Fruit fly (Drosophila melanogaster) whole organism, embryonic: ENCODE measurements around the gene RpS14a.

Source experiments
- BtbVII ChIP-seq: fragments of 200-800 bp; sonication (Bioruptor generic); optimal IDR thresholded peaks from 3 replicates; lab custom pipeline; 2017; ENCODE audit warnings: missing biosample characterization, mild to moderate bottlenecking, missing genetic modification characterization
- Bteb2 ChIP-seq: fragments of 200-800 bp; sonication (Bioruptor generic); optimal IDR thresholded peaks from 2 replicates; lab custom pipeline; 2016; ENCODE audit warnings: missing biosample characterization, missing genetic modification characterization
- C15 ChIP-seq: fragments of 200-800 bp; sonication (Bioruptor generic); IDR thresholded peaks from 3 replicates; pipeline ENCODE4 v1.3.6; 2022; ENCODE audit warnings: missing biosample characterization, missing genetic modification characterization
- CG10267 ChIP-seq: fragments of 200-800 bp; sonication (Bioruptor generic); optimal IDR thresholded peaks from 2 replicates; lab custom pipeline; 2018; ENCODE audit warnings: missing biosample characterization, mild to moderate bottlenecking, missing genetic modification characterization, moderate library complexity
- CG10274 ChIP-seq: fragments of 200-800 bp; sonication (Bioruptor generic); optimal IDR thresholded peaks from 3 replicates; lab custom pipeline; 2017; ENCODE audit warnings: missing biosample characterization, mild to moderate bottlenecking, missing genetic modification characterization
- CG10565 ChIP-seq: fragments of 200-800 bp; sonication (Bioruptor generic); optimal IDR thresholded peaks from 3 replicates; lab custom pipeline; 2016; ENCODE audit warnings: missing biosample characterization, mild to moderate bottlenecking, missing genetic modification characterization
- CG11560 ChIP-seq: fragments of 200-800 bp; sonication (Bioruptor generic); IDR thresholded peaks from 3 replicates; pipeline ENCODE4 v1.3.6; 2022; ENCODE audit warnings: missing biosample characterization, missing genetic modification characterization
- CG12391 ChIP-seq: fragments of 200-800 bp; sonication (Bioruptor generic); optimal IDR thresholded peaks from 3 replicates; lab custom pipeline; 2018; ENCODE audit warnings: missing biosample characterization, mild to moderate bottlenecking, missing genetic modification characterization, moderate library complexity
- CG12659 ChIP-seq: fragments of 200-800 bp; sonication (Bioruptor generic); optimal IDR thresholded peaks from 3 replicates; lab custom pipeline; 2017; ENCODE audit warnings: mild to moderate bottlenecking, missing biosample characterization, missing genetic modification reagents, missing genetic modification characterization
- CG13424 ChIP-seq: fragments of 200-800 bp; sonication (Bioruptor generic); optimal IDR thresholded peaks from 2 replicates; lab custom pipeline; 2019; ENCODE audit warnings: missing biosample characterization, mild to moderate bottlenecking, missing genetic modification characterization, moderate library complexity
- CG14014 ChIP-seq: fragments of 200-800 bp; sonication (Bioruptor generic); IDR thresholded peaks from 2 replicates; pipeline ENCODE4 v1.3.6; 2022; ENCODE audit warnings: missing biosample characterization, missing genetic modification characterization
- CG14860 ChIP-seq: fragments of 200-800 bp; sonication (Bioruptor generic); IDR thresholded peaks from 3 replicates; pipeline ENCODE4 v1.3.6; 2022; ENCODE audit warnings: missing biosample characterization, missing genetic modification characterization; ENCODE audit not compliant: partially characterized antibody
- CG1602 ChIP-seq: fragments of 200-800 bp; sonication (Bioruptor generic); optimal IDR thresholded peaks from 3 replicates; lab custom pipeline; 2016; ENCODE audit warnings: missing biosample characterization, missing genetic modification characterization
- CG16863 ChIP-seq: fragments of 200-800 bp; sonication (Bioruptor generic); optimal IDR thresholded peaks from 3 replicates; lab custom pipeline; 2016; ENCODE audit warnings: missing biosample characterization, missing genetic modification characterization
- CG17186 ChIP-seq: fragments of 200-800 bp; sonication (Bioruptor generic); optimal IDR thresholded peaks from 3 replicates; lab custom pipeline; 2017; ENCODE audit warnings: missing biosample characterization, missing genetic modification reagents, missing genetic modification characterization
- CG17802 ChIP-seq: fragments of 200-800 bp; sonication (Bioruptor generic); optimal IDR thresholded peaks from 2 replicates; lab custom pipeline; 2018; ENCODE audit warnings: missing biosample characterization, mild to moderate bottlenecking, missing genetic modification characterization, moderate library complexity
- CG18764 ChIP-seq: fragments of 200-800 bp; sonication (Bioruptor generic); optimal IDR thresholded peaks from 3 replicates; lab custom pipeline; 2016; ENCODE audit warnings: missing biosample characterization, missing genetic modification characterization
- CG30020 ChIP-seq: fragments of 200-800 bp; optimal IDR thresholded peaks from 2 replicates; lab custom pipeline; 2019; ENCODE audit warnings: missing biosample characterization, mild to moderate bottlenecking, missing genetic modification characterization, moderate library complexity
- CG34224 ChIP-seq: fragments of 200-800 bp; sonication (Bioruptor generic); IDR thresholded peaks from 3 replicates; pipeline ENCODE4 v1.3.6; 2022; ENCODE audit warnings: missing biosample characterization, missing genetic modification characterization; ENCODE audit not compliant: partially characterized antibody
- CG4282 ChIP-seq: fragments of 200-800 bp; sonication (Bioruptor generic); optimal IDR thresholded peaks from 2 replicates; lab custom pipeline; 2016; ENCODE audit warnings: missing biosample characterization, missing genetic modification characterization
- CG4617 ChIP-seq: fragments of 200-800 bp; sonication (Bioruptor generic); optimal IDR thresholded peaks from 3 replicates; lab custom pipeline; 2016; ENCODE audit warnings: missing biosample characterization, missing genetic modification characterization, borderline replicate concordance
- CG6689 ChIP-seq: fragments of 200-800 bp; sonication (Bioruptor generic); IDR thresholded peaks from 2 replicates; pipeline ENCODE4 v1.3.6; 2022; ENCODE audit warnings: missing biosample characterization, missing genetic modification characterization
- CG8924 ChIP-seq: fragments of 200-800 bp; optimal IDR thresholded peaks from 3 replicates; lab custom pipeline; 2019; ENCODE audit warnings: missing biosample characterization, mild to moderate bottlenecking, missing genetic modification characterization, moderate library complexity
- CG9876 ChIP-seq: fragments of 200-800 bp; sonication (Bioruptor generic); optimal IDR thresholded peaks from 2 replicates; lab custom pipeline; 2016; ENCODE audit warnings: missing biosample characterization, missing genetic modification characterization
- D19B ChIP-seq: fragments of 200-800 bp; sonication (Bioruptor generic); optimal IDR thresholded peaks from 2 replicates; lab custom pipeline; 2017; ENCODE audit warnings: missing biosample characterization, mild to moderate bottlenecking, missing genetic modification characterization
- Deaf1 ChIP-seq: fragments of 200-800 bp; optimal IDR thresholded peaks from 3 replicates; lab custom pipeline; 2019; ENCODE audit warnings: missing biosample characterization, mild to moderate bottlenecking, missing genetic modification characterization, moderate library complexity
- Dll ChIP-seq: fragments of 200-800 bp; sonication (Bioruptor generic); IDR thresholded peaks from 4 replicates; pipeline ENCODE4 v1.3.6; 2022; ENCODE audit warnings: missing biosample characterization, missing genetic modification characterization; ENCODE audit not compliant: partially characterized antibody
- Gug ChIP-seq: fragments of 200-800 bp; sonication (Bioruptor generic); IDR thresholded peaks from 4 replicates; pipeline ENCODE4 v1.3.6; 2022; ENCODE audit warnings: missing biosample characterization, missing genetic modification characterization
- Jarid2 ChIP-seq: fragments of 200-800 bp; sonication (Bioruptor generic); optimal IDR thresholded peaks from 3 replicates; lab custom pipeline; 2017; ENCODE audit warnings: mild to moderate bottlenecking, missing biosample characterization, missing genetic modification reagents, missing genetic modification characterization
- Rx ChIP-seq: fragments of 200-800 bp; sonication (Bioruptor generic); IDR thresholded peaks from 2 replicates; pipeline ENCODE4 v1.3.6; 2022; ENCODE audit warnings: missing biosample characterization, missing genetic modification characterization
- Sry-β ChIP-seq: fragments of 200-800 bp; sonication (Bioruptor generic); optimal IDR thresholded peaks from 2 replicates; lab custom pipeline; 2018; ENCODE audit warnings: missing biosample characterization, mild to moderate bottlenecking, missing genetic modification characterization, moderate library complexity
- Xbp1 ChIP-seq: fragments of 200-800 bp; sonication (Bioruptor generic); optimal IDR thresholded peaks from 3 replicates; lab custom pipeline; 2016; ENCODE audit warnings: missing biosample characterization, mild to moderate bottlenecking, missing genetic modification characterization
- bowl ChIP-seq: fragments of 200-800 bp; sonication (Bioruptor generic); IDR thresholded peaks from 2 replicates; pipeline ENCODE4 v1.3.6; 2022; ENCODE audit warnings: missing biosample characterization, missing genetic modification characterization
- crol ChIP-seq: fragments of 200-800 bp; sonication (Bioruptor generic); IDR thresholded peaks from 2 replicates; pipeline ENCODE4 v1.3.6; 2022; ENCODE audit warnings: missing biosample characterization, missing genetic modification characterization
- emc ChIP-seq: fragments of 200-800 bp; sonication (Bioruptor generic); optimal IDR thresholded peaks from 2 replicates; lab custom pipeline; 2016; ENCODE audit warnings: missing biosample characterization, missing genetic modification characterization
- esg ChIP-seq: fragments of 200-800 bp; sonication (Bioruptor generic); conservative IDR thresholded peaks from 2 replicates; pipeline ENCODE4 v1.3.6; 2022; ENCODE audit warnings: missing biosample characterization, missing genetic modification characterization
- gce ChIP-seq: fragments of 200-800 bp; sonication (Bioruptor generic); IDR thresholded peaks from 3 replicates; pipeline ENCODE4 v1.3.6; 2022; ENCODE audit warnings: missing biosample characterization, missing genetic modification characterization
- hbn ChIP-seq: fragments of 200-800 bp; sonication (Bioruptor generic); IDR thresholded peaks from 2 replicates; pipeline ENCODE4 v1.3.6; 2022; ENCODE audit warnings: missing biosample characterization, missing genetic modification characterization; ENCODE audit not compliant: partially characterized antibody
- jigr1 ChIP-seq: fragments of 200-800 bp; sonication (Bioruptor generic); IDR thresholded peaks from 3 replicates; pipeline ENCODE4 v1.3.6; 2022; ENCODE audit warnings: missing biosample characterization, missing genetic modification characterization
- jing ChIP-seq: fragments of 200-800 bp; sonication (Bioruptor generic); optimal IDR thresholded peaks from 2 replicates; lab custom pipeline; 2018; ENCODE audit warnings: missing biosample characterization, mild to moderate bottlenecking, missing genetic modification characterization
- mam ChIP-seq: fragments of 200-800 bp; sonication (Bioruptor generic); optimal IDR thresholded peaks from 3 replicates; lab custom pipeline; 2016; ENCODE audit warnings: missing biosample characterization, missing genetic modification characterization
- nmo ChIP-seq: fragments of 200-800 bp; sonication (Bioruptor generic); optimal IDR thresholded peaks from 2 replicates; lab custom pipeline; 2018; ENCODE audit warnings: missing biosample characterization, mild to moderate bottlenecking, missing genetic modification characterization, moderate library complexity
- onecut ChIP-seq: fragments of 200-800 bp; sonication (Bioruptor generic); IDR thresholded peaks from 2 replicates; pipeline ENCODE4 v1.3.6; 2022; ENCODE audit warnings: missing biosample characterization, missing genetic modification characterization
- otp ChIP-seq: fragments of 200-800 bp; sonication (Bioruptor generic); IDR thresholded peaks from 3 replicates; pipeline ENCODE4, ENCODE4 v1.3.6; 2022; ENCODE audit warnings: missing biosample characterization, missing genetic modification characterization
- pan ChIP-seq, 4 experiments: fragments of >200 bp in 3 of 4; fragments of 200-800 bp in 1 of 4; sonication (Bioruptor generic) in 1 of 4; optimal IDR thresholded peaks in 3 of 4; IDR thresholded peaks in 1 of 4; 2 replicates each; pipeline versions ENCODE4 v1.3.6 to Lab custom; 2017 to 2022; ENCODE audit warnings: missing biosample characterization in 2 of 4, missing genetic modification characterization in 2 of 4, mixed read lengths in 1 of 4
- schlank ChIP-seq: fragments of 200-800 bp; sonication (Bioruptor generic); optimal IDR thresholded peaks from 2 replicates; lab custom pipeline; 2018; ENCODE audit warnings: missing biosample characterization, mild to moderate bottlenecking, missing genetic modification characterization
- sna ChIP-seq: fragments of 200-800 bp; sonication (Bioruptor generic); IDR thresholded peaks from 2 replicates; pipeline ENCODE4 v1.3.6; 2022; ENCODE audit warnings: missing biosample characterization, missing genetic modification characterization; ENCODE audit not compliant: partially characterized antibody
- sqz ChIP-seq: fragments of 200-800 bp; sonication (Bioruptor generic); optimal IDR thresholded peaks from 3 replicates; lab custom pipeline; 2018; ENCODE audit warnings: missing biosample characterization, mild to moderate bottlenecking, missing genetic modification characterization
- yki ChIP-seq: fragments of >200 bp; optimal IDR thresholded peaks from 3 replicates; lab custom pipeline; 2018
- z ChIP-seq: fragments of 200-800 bp; sonication (Bioruptor generic); IDR thresholded peaks from 3 replicates; pipeline ENCODE4 v1.3.6; 2022; ENCODE audit warnings: missing biosample characterization, missing genetic modification characterization
- zf30C ChIP-seq: fragments of 200-800 bp; sonication (Bioruptor generic); optimal IDR thresholded peaks from 3 replicates; lab custom pipeline; 2018; ENCODE audit warnings: missing biosample characterization, mild to moderate bottlenecking, missing genetic modification characterization

The RpS14a gene

dm6 chrX:7946858-7947313 is 13.3 kb downstream of the RpS14a start, which contains the start of gene orion (continued):
- TF ChIP-seq Xbp1 (GFP tag; lab: Kevin White, UChicago) (peak; percentile 8), CG9876 (GFP tag; lab: Kevin White, UChicago) (no peak), Deaf1 (tag; lab: Kevin White, UChicago) (no peak), sqz (GFP tag; lab: Kevin White, UChicago) (peak; percentile 58), zf30C (GFP tag; lab: Kevin White, UChicago) (peak; percentile 9), pan (optimal IDR thresholded peaks at IDR 0.05; lab: Kevin White, UChicago) (no peak), pan (GFP tag; optimal IDR thresholded peaks at IDR 0.05 in 1 of 2, IDR thresholded peaks at IDR 0.05 in 1 of 2) (no peak), CG16863 (GFP tag; lab: Kevin White, UChicago) (no peak), Gug (GFP tag; lab: Robert Waterston, UW) (no peak), CG12659 (GFP tag; lab: Kevin White, UChicago) (peak; percentile 24), C15 (GFP tag; lab: Robert Waterston, UW) (no peak), CG17802 (tag; lab: Kevin White, UChicago) (no peak), CG4617 (GFP tag; lab: Kevin White, UChicago) (no peak), emc (GFP tag; lab: Kevin White, UChicago) (no peak), Dll (peak; percentile 87), CG11560 (tag; lab: Robert Waterston, UW) (no peak), CG4282 (no peak), jing (GFP tag; lab: Kevin White, UChicago) (no peak), sna (GFP tag; lab: Robert Waterston, UW) (peak; percentile 69), CG12391 (tag; lab: Kevin White, UChicago) (peak; percentile 19), CG13424 (peak; percentile 27), D19B (GFP tag; lab: Kevin White, UChicago) (no peak), jigr1 (GFP tag; lab: Robert Waterston, UW) (no peak), gce (GFP tag; lab: Robert Waterston, UW) (no peak), crol (GFP tag; lab: Robert Waterston, UW) (peak; percentile 95), CG8924 (peak; percentile 41), CG10565 (GFP tag; lab: Kevin White, UChicago) (no peak), z (GFP tag; lab: Robert Waterston, UW) (no peak), CG1602 (no peak), bowl (no peak), hbn (GFP tag; lab: Robert Waterston, UW) (peak; percentile 82), schlank (tag; lab: Kevin White, UChicago) (no peak), CG14014 (peak; percentile 22; the same call in 1 of the 2 replicates), BtbVII (peak; percentile 39), otp (GFP tag; lab: Robert Waterston, UW) (0 out of 3 replicates have a peak, but pooled peaks have one; percentile 34), Jarid2 (GFP tag; lab: Kevin White, UChicago) (no peak), Rx (no peak), CG30020 (tag; lab: Kevin White, UChicago) (peak; percentile 29), onecut (GFP tag; lab: Robert Waterston, UW) (peak; percentile 45), Bteb2 (GFP tag; lab: Kevin White, UChicago) (no peak), CG17186 (GFP tag; lab: Kevin White, UChicago) (no peak), yki (lab: Kevin White, UChicago) (no peak), CG14860 (GFP tag; lab: Robert Waterston, UW) (peak; percentile 73), nmo (GFP tag; lab: Kevin White, UChicago) (no peak), mam (GFP tag; lab: Kevin White, UChicago) (no peak), CG34224 (peak; percentile 82), CG6689 (GFP tag; lab: Robert Waterston, UW) (no peak), CG18764 (GFP tag; lab: Kevin White, UChicago) (peak; percentile 76), Sry-β (GFP tag; lab: Kevin White, UChicago) (no peak), CG10274 (GFP tag; lab: Kevin White, UChicago) (no peak), esg (no peak), CG10267 (tag; lab: Kevin White, UChicago) (peak; percentile 21)
